Worm (Caenorhabditis elegans) whole organism, L4 larva: Measurements from ENCODE around the gene pepm-1.
A peak's percentile ranks its signal among the peaks of the same experiment; 100 is the strongest.

Source experiments
- D1046.2 ChIP-seq: fragments of 200-800 bp; sonication (Bioruptor generic); IDR thresholded peaks from 2 replicates; pipeline ENCODE4 v1.3.6; 2022; ENCODE audit warnings: missing genetic modification characterization, missing compliant biosample characterization
- F37D6.2 ChIP-seq: sonication (generic microtip); optimal IDR thresholded peaks from 2 replicates; lab custom pipeline; 2016; ENCODE audit warnings: mild to moderate bottlenecking, missing genetic modification characterization, missing compliant biosample characterization
- F44E2.7 ChIP-seq: fragments of 200-800 bp; sonication (Bioruptor generic); IDR thresholded peaks from 2 replicates; pipeline ENCODE4 v2.1.2; 2022; ENCODE audit warnings: missing genetic modification characterization, missing compliant biosample characterization
- R02D3.7 ChIP-seq: fragments of 150-350 bp; sonication (generic microtip); optimal IDR thresholded peaks from 3 replicates; lab custom pipeline; 2014; ENCODE audit warnings: missing biosample characterization, missing genetic modification characterization
- T20F7.1 ChIP-seq: fragments of 200-800 bp; sonication (Bioruptor generic); optimal IDR thresholded peaks from 2 replicates; lab custom pipeline; 2018; ENCODE audit warnings: mild to moderate bottlenecking, missing genetic modification characterization, missing compliant biosample characterization
- T26A8.4 ChIP-seq: fragments of 200-800 bp; sonication (Bioruptor generic); IDR thresholded peaks from 2 replicates; pipeline ENCODE4 v1.3.6; 2022; ENCODE audit warnings: missing genetic modification characterization, missing compliant biosample characterization
- Y105C5A.15 ChIP-seq: fragments of 200-800 bp; sonication (Bioruptor generic); IDR thresholded peaks from 2 replicates; pipeline ENCODE4 v1.3.6; 2022; ENCODE audit warnings: missing genetic modification characterization, missing compliant biosample characterization
- ZK546.5 ChIP-seq, 2 experiments: sonication (generic microtip); optimal IDR thresholded peaks; 2 replicates each; lab custom pipeline; 2017; ENCODE audit warnings: missing biosample characterization in 2 of 2, missing genetic modification characterization in 2 of 2
- aly-2 ChIP-seq: sonication (generic microtip); optimal IDR thresholded peaks from 2 replicates; lab custom pipeline; 2018; ENCODE audit warnings: missing biosample characterization, missing genetic modification characterization
- ama-1 ChIP-seq: fragments of 150-350 bp; optimal IDR thresholded peaks from 2 replicates; lab custom pipeline; 2014; ENCODE audit warnings: inconsistent platforms, mixed read lengths
- ceh-20 ChIP-seq: fragments of 200-800 bp; sonication (Bioruptor generic); IDR thresholded peaks from 2 replicates; pipeline ENCODE4 v1.3.6; 2022; ENCODE audit warnings: missing genetic modification reagents, missing genetic modification characterization, missing compliant biosample characterization
- ceh-62 ChIP-seq: sonication (generic microtip); optimal IDR thresholded peaks from 2 replicates; lab custom pipeline; 2017; ENCODE audit warnings: missing biosample characterization, missing genetic modification characterization
- ceh-82 ChIP-seq: sonication (generic microtip); optimal IDR thresholded peaks from 2 replicates; lab custom pipeline; 2017; ENCODE audit warnings: missing biosample characterization, missing genetic modification characterization
- daf-16 ChIP-seq, 3 experiments: sonication (generic microtip); optimal IDR thresholded peaks; 2 replicates each; lab custom pipeline; 2016 to 2017; ENCODE audit warnings: missing genetic modification characterization in 3 of 3, missing genetic modification reagents in 3 of 3, mild to moderate bottlenecking in 2 of 3, missing compliant biosample characterization in 2 of 3, missing biosample characterization in 1 of 3, moderate library complexity in 1 of 3
- dmd-8 ChIP-seq: fragments of 200-800 bp; sonication (Bioruptor generic); IDR thresholded peaks from 2 replicates; pipeline ENCODE4 v1.3.6; 2022; ENCODE audit warnings: missing genetic modification characterization, missing compliant biosample characterization
- duxl-1 ChIP-seq: sonication (generic microtip); optimal IDR thresholded peaks from 2 replicates; lab custom pipeline; 2016; ENCODE audit warnings: mild to moderate bottlenecking, missing genetic modification characterization, moderate library complexity, missing compliant biosample characterization; ENCODE audit not compliant: poor library complexity
- dve-1 ChIP-seq: sonication (generic microtip); optimal IDR thresholded peaks from 2 replicates; lab custom pipeline; 2017; ENCODE audit warnings: antibody characterized with exemption, mild to moderate bottlenecking, missing genetic modification characterization, missing compliant biosample characterization; ENCODE audit not compliant: insufficient read depth
- egl-27 ChIP-seq: sonication (generic microtip); optimal IDR thresholded peaks from 3 replicates; lab custom pipeline; 2017; ENCODE audit warnings: missing biosample characterization, missing genetic modification reagents, missing genetic modification characterization
- fkh-10 ChIP-seq: fragments of 150-350 bp; optimal IDR thresholded peaks from 2 replicates; lab custom pipeline; 2014; ENCODE audit warnings: missing biosample characterization, missing genetic modification reagents, missing genetic modification characterization
- hlh-30 ChIP-seq: sonication (generic microtip); optimal IDR thresholded peaks from 2 replicates; lab custom pipeline; 2017; ENCODE audit warnings: antibody characterized with exemption, mild to moderate bottlenecking, missing genetic modification characterization, missing compliant biosample characterization; ENCODE audit not compliant: insufficient read depth
- jun-1 ChIP-seq: fragments of 150-350 bp; optimal IDR thresholded peaks from 2 replicates; lab custom pipeline; 2014; ENCODE audit warnings: missing biosample characterization, missing genetic modification reagents, missing genetic modification characterization
- lin-13 ChIP-seq: fragments of 150-350 bp; optimal IDR thresholded peaks from 2 replicates; lab custom pipeline; 2014; ENCODE audit warnings: missing biosample characterization, missing genetic modification reagents, missing genetic modification characterization
- lin-29 ChIP-seq: fragments of 200-800 bp; sonication (Bioruptor generic); IDR thresholded peaks from 2 replicates; pipeline ENCODE4 v1.3.6; 2022; ENCODE audit warnings: missing genetic modification reagents, missing genetic modification characterization, missing compliant biosample characterization
- lin-38 ChIP-seq: fragments of 200-800 bp; sonication (Bioruptor generic); IDR thresholded peaks from 2 replicates; pipeline ENCODE4 v1.3.6; 2022; ENCODE audit warnings: missing genetic modification reagents, missing genetic modification characterization, missing compliant biosample characterization
- lir-3 ChIP-seq: sonication (generic microtip); optimal IDR thresholded peaks from 2 replicates; lab custom pipeline; 2016; ENCODE audit warnings: mild to moderate bottlenecking, missing genetic modification characterization, missing compliant biosample characterization
- madf-5 ChIP-seq, 2 experiments: fragments of 200-800 bp; sonication (Bioruptor generic); IDR thresholded peaks; 2 replicates each; pipeline ENCODE4 v1.3.6; 2022; ENCODE audit warnings: missing compliant biosample characterization in 2 of 2, missing genetic modification characterization in 2 of 2
- madf-9 ChIP-seq: fragments of 200-800 bp; sonication (Bioruptor generic); conservative IDR thresholded peaks from 2 replicates; pipeline ENCODE4 v1.3.6; 2022; ENCODE audit warnings: missing genetic modification reagents, missing genetic modification characterization, missing compliant biosample characterization
- mes-2 ChIP-seq: sonication (generic microtip); optimal IDR thresholded peaks from 2 replicates; lab custom pipeline; 2016; ENCODE audit warnings: missing genotype, mild to moderate bottlenecking, missing genetic modification characterization, missing compliant biosample characterization; ENCODE audit not compliant: poor library complexity, severe bottlenecking
- nhr-11 ChIP-seq: fragments of 150-350 bp; optimal IDR thresholded peaks from 2 replicates; lab custom pipeline; 2014; ENCODE audit warnings: missing biosample characterization, missing genetic modification characterization
- nhr-111 ChIP-seq: fragments of 200-800 bp; sonication (Bioruptor generic); optimal IDR thresholded peaks from 2 replicates; lab custom pipeline; 2018; ENCODE audit warnings: mild to moderate bottlenecking, missing genetic modification characterization, missing compliant biosample characterization
- nhr-237 ChIP-seq: sonication (generic microtip); optimal IDR thresholded peaks from 2 replicates; lab custom pipeline; 2017; ENCODE audit warnings: missing biosample characterization, missing genetic modification characterization
- nhr-25 ChIP-seq: sonication (generic microtip); optimal IDR thresholded peaks from 2 replicates; lab custom pipeline; 2017; ENCODE audit warnings: missing genetic modification characterization, mild to moderate bottlenecking, missing compliant biosample characterization, antibody characterized with exemption, moderate library complexity, borderline replicate concordance; ENCODE audit not compliant: insufficient read depth
- nhr-28 ChIP-seq: fragments of 150-350 bp; optimal IDR thresholded peaks from 2 replicates; lab custom pipeline; 2014; ENCODE audit warnings: missing biosample characterization, missing genetic modification characterization
- nhr-42 ChIP-seq: fragments of 200-800 bp; sonication (Bioruptor generic); IDR thresholded peaks from 2 replicates; pipeline ENCODE4 v1.3.6; 2022; ENCODE audit warnings: missing genetic modification characterization, missing compliant biosample characterization
- nhr-76 ChIP-seq: fragments of 150-350 bp; optimal IDR thresholded peaks from 2 replicates; lab custom pipeline; 2014; ENCODE audit warnings: missing biosample characterization, missing genetic modification characterization
- nhr-77 ChIP-seq: fragments of 150-350 bp; optimal IDR thresholded peaks from 2 replicates; lab custom pipeline; 2014; ENCODE audit warnings: missing biosample characterization, missing genetic modification characterization
- pqm-1 ChIP-seq: sonication (generic microtip); optimal IDR thresholded peaks from 2 replicates; lab custom pipeline; 2017; ENCODE audit warnings: missing biosample characterization, missing genetic modification characterization
- sdz-12 ChIP-seq: fragments of 200-800 bp; sonication (Bioruptor generic); optimal IDR thresholded peaks from 2 replicates; lab custom pipeline; 2018; ENCODE audit warnings: mild to moderate bottlenecking, missing genetic modification characterization, missing compliant biosample characterization
- set-16 ChIP-seq: fragments of 200-800 bp; sonication (Bioruptor generic); IDR thresholded peaks from 2 replicates; pipeline ENCODE4 v1.3.6; 2022; ENCODE audit warnings: missing genetic modification reagents, missing genetic modification characterization, missing compliant biosample characterization
- snpc-4 ChIP-seq: fragments of 150-350 bp; optimal IDR thresholded peaks from 2 replicates; lab custom pipeline; 2014; ENCODE audit warnings: missing biosample characterization, missing genetic modification characterization
- spr-1 ChIP-seq: sonication (generic microtip); optimal IDR thresholded peaks from 2 replicates; lab custom pipeline; 2016; ENCODE audit warnings: mild to moderate bottlenecking, missing genetic modification characterization, missing compliant biosample characterization
- spr-3 ChIP-seq: fragments of 200-800 bp; sonication (Bioruptor generic); optimal IDR thresholded peaks from 2 replicates; lab custom pipeline; 2018; ENCODE audit warnings: mild to moderate bottlenecking, missing genetic modification characterization, missing compliant biosample characterization
- unc-62 ChIP-seq, 3 experiments: fragments of 150-350 bp in 1 of 3; sonication (generic microtip); optimal IDR thresholded peaks in 2 of 3; peaks in 1 of 3; 1 replicate in 1 of 3; 2 replicates in 2 of 3; lab custom pipeline; 2014 to 2017; ENCODE audit warnings: missing biosample characterization in 3 of 3, missing genetic modification characterization in 3 of 3, missing genetic modification reagents in 3 of 3, missing genotype in 1 of 3
- zag-1 ChIP-seq: fragments of 150-350 bp; optimal IDR thresholded peaks from 2 replicates; lab custom pipeline; 2014; ENCODE audit warnings: missing biosample characterization, missing genetic modification characterization
- zfp-2 ChIP-seq: sonication (generic microtip); optimal IDR thresholded peaks from 2 replicates; lab custom pipeline; 2016; ENCODE audit warnings: mild to moderate bottlenecking, missing genetic modification characterization, missing compliant biosample characterization
- zip-11 ChIP-seq: fragments of 200-800 bp; sonication (Bioruptor generic); IDR thresholded peaks from 2 replicates; pipeline ENCODE4 v1.3.6; 2022; ENCODE audit warnings: missing genetic modification characterization, missing compliant biosample characterization
- zip-2 ChIP-seq: fragments of 150-350 bp; optimal IDR thresholded peaks from 2 replicates; lab custom pipeline; 2014; ENCODE audit warnings: missing biosample characterization, missing genetic modification characterization
- ztf-7 ChIP-seq: fragments of 150-350 bp; optimal IDR thresholded peaks from 2 replicates; lab custom pipeline; 2014; ENCODE audit warnings: missing biosample characterization, missing genetic modification characterization

The pepm-1 gene

ce11 chrV:14347234-14347826 is 18.4 kb downstream of the pepm-1 start, which contains the start of gene cept-2 (continued):
- no peak for TF ChIP-seq R02D3.7 (tag; lab: Kevin White, UChicago)
- TF ChIP-seq fkh-10 (GFP tag; lab: Kevin White, UChicago) = peak; percentile 94
- TF ChIP-seq aly-2 = no peak
- peak; percentile 82 for TF ChIP-seq T26A8.4 (GFP tag; lab: Robert Waterston, UW)
- TF ChIP-seq unc-62 (GFP tag; optimal IDR thresholded peaks at IDR 0.05 in 1 of 2; lab: Kevin White, UChicago) = no peak
- no peak for TF ChIP-seq unc-62 (tag; optimal IDR thresholded peaks at IDR 0.05; lab: Kevin White, UChicago)
- TF ChIP-seq Y105C5A.15 (GFP tag; lab: Robert Waterston, UW) = no peak
- TF ChIP-seq spr-3 (GFP tag; lab: Kevin White, UChicago) = no peak
- peak; percentile 59 for TF ChIP-seq zip-2
- TF ChIP-seq dmd-8 (GFP tag; lab: Robert Waterston, UW) = no peak
- no peak for TF ChIP-seq pqm-1 (tag; lab: Kevin White, UChicago)
- peak; percentile 95 for TF ChIP-seq nhr-11 (tag; lab: Kevin White, UChicago)
- TF ChIP-seq hlh-30 (tag; lab: Kevin White, UChicago) = peak; percentile 80
- TF ChIP-seq zag-1 (tag; lab: Kevin White, UChicago) = no peak
- no peak for TF ChIP-seq ceh-62 (tag; lab: Kevin White, UChicago)
- peak; percentile 76 for TF ChIP-seq spr-1 (tag; lab: Kevin White, UChicago)
- peak; percentile 89 for TF ChIP-seq lin-13 (GFP tag; lab: Kevin White, UChicago)
- peak; percentile 64 for TF ChIP-seq snpc-4 (tag; lab: Kevin White, UChicago)
- TF ChIP-seq lin-38 = peak; percentile 99
- TF ChIP-seq, all 104 proteins: peak for 47

- TF ChIP-seq madf-5 (GFP tag; IDR thresholded peaks at IDR 0.05; lab: Robert Waterston, UW) (no peak), duxl-1 (tag; lab: Kevin White, UChicago) (no peak), dve-1 (peak; percentile 6), nhr-237 (no peak), mes-2 (peak; percentile 9), ama-1 (lab: Kevin White, UChicago) (no peak), ztf-7 (tag; lab: Kevin White, UChicago) (no peak), madf-9 (GFP tag; lab: Robert Waterston, UW) (no peak), lin-13 (GFP tag; lab: Kevin White, UChicago) (peak; percentile 26), zfp-2 (no peak), set-16 (no peak), T20F7.1 (no peak), nhr-77 (tag; lab: Kevin White, UChicago) (no peak), ZK546.5 (tag; optimal IDR thresholded peaks at IDR 0.05; lab: Kevin White, UChicago) (no peak), daf-16 (GFP tag; optimal IDR thresholded peaks at IDR 0.05; lab: Kevin White, UChicago) (no peak), daf-16 (tag; optimal IDR thresholded peaks at IDR 0.05; lab: Kevin White, UChicago) (peak; percentile 40), zip-11 (no peak), egl-27 (tag; lab: Kevin White, UChicago) (no peak), nhr-28 (tag; lab: Kevin White, UChicago) (peak; percentile 24)
- TF ChIP-seq, all 104 proteins: peak for 5
Observed at ce11 chrV:14350498-14350897, 21.6 kb downstream of the pepm-1 start.

- TF ChIP-seq ceh-62 (tag; lab: Kevin White, UChicago) (no peak), R02D3.7 (tag; lab: Kevin White, UChicago) (no peak), D1046.2 (GFP tag; lab: Robert Waterston, UW) (peak; percentile 61; the same call in 1 of the 2 replicates), nhr-111 (GFP tag; lab: Kevin White, UChicago) (no peak), lir-3 (tag; lab: Kevin White, UChicago) (no peak), ceh-82 (tag; lab: Kevin White, UChicago) (no peak), F37D6.2 (tag; lab: Kevin White, UChicago) (peak; percentile 22), lin-29 (GFP tag; lab: Robert Waterston, UW) (0 out of 2 replicates have a peak, but pooled peaks have one; percentile 24), ceh-20 (GFP tag; lab: Robert Waterston, UW) (peak; percentile 76; the same call in 1 of the 2 replicates), nhr-25 (peak; percentile 4), F44E2.7 (GFP tag; lab: Robert Waterston, UW) (0 out of 2 replicates have a peak, but pooled peaks have one; percentile 31), nhr-42 (GFP tag; lab: Robert Waterston, UW) (0 out of 2 replicates have a peak, but pooled peaks have one; percentile 51), madf-9 (GFP tag; lab: Robert Waterston, UW) (0 out of 2 replicates have a peak, but pooled peaks have one; percentile 38), nhr-76 (tag; lab: Kevin White, UChicago) (no peak), jun-1 (tag; lab: Kevin White, UChicago) (peak; percentile 40), T26A8.4 (GFP tag; lab: Robert Waterston, UW) (peak; percentile 45; the same call in 1 of the 2 replicates), ztf-7 (tag; lab: Kevin White, UChicago) (no peak), sdz-12 (GFP tag; lab: Kevin White, UChicago) (no peak)
Observed at ce11 chrV:14350949-14351348, 22.0 kb downstream of the pepm-1 start.
